Worm (Caenorhabditis elegans): ENCODE measurements around the gene ceh-57.

ce11 chrII:10393282-10394179, 26.4 kb upstream of the ceh-57 start, which contains the start of gene gpd-1:
- TF ChIP-seq egrh-3 (GFP tag; IDR thresholded peaks at IDR 0.05) (0 out of 2 replicates have a peak, but pooled peaks have one; percentile 6), bed-2 (GFP tag; IDR thresholded peaks at IDR 0.05) (no peak), gei-17 (GFP tag; optimal IDR thresholded peaks at IDR 0.05) (no peak), nfya-1 (tag; optimal IDR thresholded peaks at IDR 0.05; ENCODE audit: borderline replicate concordance, insufficient read depth) (no peak), dox-1 (GFP tag; IDR thresholded peaks at IDR 0.05) (peak; percentile 80), snpc-3.4 (tag; optimal IDR thresholded peaks at IDR 0.05) (peak; percentile 93), pbrm-1 (GFP tag; IDR thresholded peaks at IDR 0.05) (peak; percentile 69), F49E8.2 (tag; optimal IDR thresholded peaks at IDR 0.05; ENCODE audit: insufficient read depth) (peak; percentile 62), ztf-3 (GFP tag; optimal IDR thresholded peaks at IDR 0.05) (no peak), pha-4 (tag; optimal IDR thresholded peaks at IDR 0.05) (no peak), ceh-100 (GFP tag; IDR thresholded peaks at IDR 0.05) (peak; percentile 46; the same call in 1 of the 2 replicates), ama-1 (optimal IDR thresholded peaks at IDR 0.05) (no peak), ama-1 (GFP tag; optimal IDR thresholded peaks at IDR 0.05) (no peak), sptf-2 (GFP tag; optimal IDR thresholded peaks at IDR 0.05) (no peak), nfya-2 (GFP tag; IDR thresholded peaks at IDR 0.05) (no peak)

Measured in whole organism, young adult.